Worm (Caenorhabditis elegans) whole organism, L2 larva: Measurements from ENCODE around the gene R07D5.2.

Experiments used
- C34F6.9 ChIP-seq: fragments of 150-350 bp; optimal IDR thresholded peaks from 2 replicates; lab custom pipeline; 2014; ENCODE audit warnings: missing biosample characterization, missing genetic modification characterization
- R02D3.7 ChIP-seq: fragments of 150-350 bp; optimal IDR thresholded peaks from 2 replicates; lab custom pipeline; 2014; ENCODE audit warnings: missing biosample characterization, missing genetic modification characterization
- Y55F3AM.14 ChIP-seq: fragments of 200-800 bp; sonication (Bioruptor generic); optimal IDR thresholded peaks from 2 replicates; lab custom pipeline; 2018; ENCODE audit warnings: mild to moderate bottlenecking, missing genetic modification characterization, missing compliant biosample characterization
- aly-2 ChIP-seq: fragments of 150-350 bp; optimal IDR thresholded peaks from 2 replicates; lab custom pipeline; 2014; ENCODE audit warnings: missing biosample characterization, missing genetic modification characterization
- ama-1 ChIP-seq: fragments of 150-350 bp; optimal IDR thresholded peaks from 2 replicates; lab custom pipeline; 2018; ENCODE audit warnings: inconsistent platforms
- ceh-16 ChIP-seq: fragments of 150-350 bp; optimal IDR thresholded peaks from 2 replicates; lab custom pipeline; 2014; ENCODE audit warnings: missing biosample characterization, missing genetic modification characterization
- ceh-82 ChIP-seq: fragments of 150-350 bp; optimal IDR thresholded peaks from 2 replicates; lab custom pipeline; 2014; ENCODE audit warnings: missing biosample characterization, missing genetic modification characterization
- crh-2 ChIP-seq: sonication (generic microtip); optimal IDR thresholded peaks from 2 replicates; lab custom pipeline; 2017; ENCODE audit warnings: missing biosample characterization, missing genetic modification characterization
- dmd-4 ChIP-seq: sonication (generic microtip); optimal IDR thresholded peaks from 2 replicates; lab custom pipeline; 2017; ENCODE audit warnings: missing biosample characterization, missing genetic modification characterization
- egl-27 ChIP-seq: sonication (generic microtip); optimal IDR thresholded peaks from 3 replicates; lab custom pipeline; 2017; ENCODE audit warnings: missing biosample characterization, missing genetic modification reagents, missing genetic modification characterization
- elt-3 ChIP-seq: sonication (generic microtip); optimal IDR thresholded peaks from 2 replicates; lab custom pipeline; 2017; ENCODE audit warnings: missing biosample characterization, missing genetic modification characterization
- fos-1 ChIP-seq: fragments of 150-350 bp; optimal IDR thresholded peaks from 2 replicates; lab custom pipeline; 2014; ENCODE audit warnings: missing biosample characterization, missing genetic modification characterization
- lin-11 ChIP-seq: fragments of 150-350 bp; sonication (generic microtip); optimal IDR thresholded peaks from 2 replicates; lab custom pipeline; 2014; ENCODE audit warnings: missing biosample characterization, missing genetic modification characterization, inconsistent platforms, mixed read lengths
- lin-13 ChIP-seq: fragments of 150-350 bp; optimal IDR thresholded peaks from 2 replicates; lab custom pipeline; 2014; ENCODE audit warnings: missing biosample characterization, missing genetic modification reagents, missing genetic modification characterization
- lsy-2 ChIP-seq, 2 experiments: fragments of 150-350 bp in 1 of 2; sonication (generic microtip) in 1 of 2; optimal IDR thresholded peaks; 2 replicates each; lab custom pipeline; 2014 to 2017; ENCODE audit warnings: missing biosample characterization in 2 of 2, missing genetic modification characterization in 2 of 2
- mab-5 ChIP-seq: fragments of 150-350 bp; optimal IDR thresholded peaks from 2 replicates; lab custom pipeline; 2014; ENCODE audit warnings: missing biosample characterization, missing genetic modification characterization
- mdl-1 ChIP-seq, 2 experiments: fragments of 150-350 bp in 1 of 2; sonication (generic microtip) in 1 of 2; optimal IDR thresholded peaks; 2 replicates each; lab custom pipeline; 2017; ENCODE audit warnings: missing biosample characterization in 2 of 2, missing genetic modification characterization in 2 of 2
- nhr-10 ChIP-seq: sonication (generic microtip); optimal IDR thresholded peaks from 2 replicates; lab custom pipeline; 2017; ENCODE audit warnings: missing biosample characterization, missing genetic modification characterization
- nhr-11 ChIP-seq: fragments of 150-350 bp; optimal IDR thresholded peaks from 2 replicates; lab custom pipeline; 2014; ENCODE audit warnings: missing biosample characterization, missing genetic modification characterization
- nhr-12 ChIP-seq: fragments of 150-350 bp; optimal IDR thresholded peaks from 2 replicates; lab custom pipeline; 2014; ENCODE audit warnings: missing biosample characterization, missing genetic modification characterization
- nhr-129 ChIP-seq: fragments of 150-350 bp; optimal IDR thresholded peaks from 2 replicates; lab custom pipeline; 2014; ENCODE audit warnings: missing biosample characterization, missing genetic modification characterization
- nhr-21 ChIP-seq: fragments of 150-350 bp; optimal IDR thresholded peaks from 2 replicates; lab custom pipeline; 2014; ENCODE audit warnings: missing biosample characterization, missing genetic modification characterization
- nhr-23 ChIP-seq: fragments of 150-350 bp; optimal IDR thresholded peaks from 2 replicates; lab custom pipeline; 2014; ENCODE audit warnings: missing biosample characterization, missing genetic modification reagents, missing genetic modification characterization
- nhr-237 ChIP-seq: fragments of 150-350 bp; optimal IDR thresholded peaks from 2 replicates; lab custom pipeline; 2014; ENCODE audit warnings: missing biosample characterization, missing genetic modification characterization
- nhr-25 ChIP-seq: fragments of 150-350 bp; sonication (generic microtip); optimal IDR thresholded peaks from 3 replicates; lab custom pipeline; 2014; ENCODE audit warnings: missing biosample characterization, missing genetic modification characterization
- nhr-6 ChIP-seq: fragments of 150-350 bp; optimal IDR thresholded peaks from 2 replicates; lab custom pipeline; 2014; ENCODE audit warnings: missing biosample characterization, missing genetic modification characterization
- peb-1 ChIP-seq: fragments of 150-350 bp; optimal IDR thresholded peaks from 2 replicates; lab custom pipeline; 2014; ENCODE audit warnings: missing biosample characterization, missing genetic modification characterization
- sem-4 ChIP-seq: fragments of 150-350 bp; optimal IDR thresholded peaks from 2 replicates; lab custom pipeline; 2014; ENCODE audit warnings: missing biosample characterization, missing genetic modification reagents, missing genetic modification characterization
- sma-3 ChIP-seq: sonication (generic microtip); optimal IDR thresholded peaks from 2 replicates; lab custom pipeline; 2016; ENCODE audit warnings: missing genetic modification reagents, missing genetic modification characterization, missing compliant biosample characterization
- sma-9 ChIP-seq, 2 experiments: fragments of 150-350 bp in 1 of 2; sonication (generic microtip) in 1 of 2; optimal IDR thresholded peaks; 2 replicates each; lab custom pipeline; 2014 to 2016; ENCODE audit warnings: missing genetic modification characterization in 2 of 2, mild to moderate bottlenecking in 1 of 2, missing biosample characterization in 1 of 2, missing compliant biosample characterization in 1 of 2, missing genetic modification reagents in 1 of 2, moderate library complexity in 1 of 2
- snpc-4 ChIP-seq: fragments of 150-350 bp; optimal IDR thresholded peaks from 2 replicates; lab custom pipeline; 2014; ENCODE audit warnings: missing biosample characterization, missing genetic modification characterization
- unc-55 ChIP-seq: fragments of 150-350 bp; sonication (generic microtip); optimal IDR thresholded peaks from 3 replicates; lab custom pipeline; 2014; ENCODE audit warnings: missing biosample characterization, missing genetic modification reagents, missing genetic modification characterization
- unc-62 ChIP-seq: fragments of 150-350 bp; optimal IDR thresholded peaks from 2 replicates; lab custom pipeline; 2014; ENCODE audit warnings: missing biosample characterization, missing genetic modification reagents, missing genetic modification characterization
- zag-1 ChIP-seq: fragments of 150-350 bp; optimal IDR thresholded peaks from 2 replicates; lab custom pipeline; 2014; ENCODE audit warnings: missing biosample characterization, missing genetic modification characterization
- ztf-1 ChIP-seq: fragments of 200-800 bp; sonication (Bioruptor generic); conservative IDR thresholded peaks from 2 replicates; pipeline ENCODE4 v1.3.6; 2022; ENCODE audit warnings: missing genetic modification characterization, missing compliant biosample characterization
- ztf-11 ChIP-seq: sonication (generic microtip); optimal IDR thresholded peaks from 2 replicates; lab custom pipeline; 2017; ENCODE audit warnings: missing biosample characterization, missing genetic modification characterization
- ztf-4 ChIP-seq: fragments of 150-350 bp; optimal IDR thresholded peaks from 2 replicates; lab custom pipeline; 2014; ENCODE audit warnings: missing biosample characterization, missing genetic modification characterization

R07D5.2 gene

ce11 chrX:15127338-15127737 is 10.9 kb upstream of the R07D5.2 start:
- TF ChIP-seq sem-4 (tag; lab: Kevin White, UChicago) (no peak), lsy-2 (tag; optimal IDR thresholded peaks at IDR 0.05; lab: Kevin White, UChicago) (no peak), ama-1 (lab: Kevin White, UChicago) (no peak), sma-3 (GFP tag; lab: Kevin White, UChicago) (no peak), crh-2 (tag; lab: Kevin White, UChicago) (no peak), nhr-6 (tag; lab: Kevin White, UChicago) (no peak), lin-13 (no peak), nhr-129 (tag; lab: Kevin White, UChicago) (no peak), R02D3.7 (tag; lab: Kevin White, UChicago) (no peak)

- TF ChIP-seq unc-55 (GFP tag; lab: Kevin White, UChicago) (no peak), egl-27 (tag; lab: Kevin White, UChicago) (no peak)
- TF ChIP-seq, all 48 proteins: peak for 0
These were observed 10.3 kb upstream of the R07D5.2 start for ce11 chrX:15126736-15127135.

ce11 chrX:15125138-15125537 is 8.7 kb upstream of the R07D5.2 start:
- no peak for TF ChIP-seq ztf-1 (GFP tag; lab: Robert Waterston, UW)
- TF ChIP-seq dmd-4 (tag; lab: Kevin White, UChicago) = no peak
- TF ChIP-seq crh-2 (tag; lab: Kevin White, UChicago) = no peak
- no peak for TF ChIP-seq mab-5
- no peak for TF ChIP-seq C34F6.9 (tag; lab: Kevin White, UChicago)
- no peak for TF ChIP-seq nhr-23 (tag; lab: Kevin White, UChicago)
- no peak for TF ChIP-seq egl-27 (tag; lab: Kevin White, UChicago)
- no peak for TF ChIP-seq ama-1 (lab: Kevin White, UChicago)
- no peak for TF ChIP-seq unc-62 (GFP tag; lab: Kevin White, UChicago)
- no peak for TF ChIP-seq ztf-11 (tag; lab: Kevin White, UChicago)
- TF ChIP-seq lin-13 = no peak
- no peak for TF ChIP-seq zag-1 (tag; lab: Kevin White, UChicago)
- TF ChIP-seq aly-2 (tag; lab: Kevin White, UChicago) = no peak
- no peak for TF ChIP-seq sma-3 (GFP tag; lab: Kevin White, UChicago)
- no peak for TF ChIP-seq elt-3 (tag; lab: Kevin White, UChicago)
- TF ChIP-seq Y55F3AM.14 = no peak
- no peak for TF ChIP-seq mdl-1 (tag; optimal IDR thresholded peaks at IDR 0.05; lab: Kevin White, UChicago)
- TF ChIP-seq ztf-4 (tag; lab: Kevin White, UChicago) = no peak
- no peak for TF ChIP-seq unc-55 (GFP tag; lab: Kevin White, UChicago)
- no peak for TF ChIP-seq nhr-12

ce11 chrX:15120545-15120944 is 4.1 kb upstream of the R07D5.2 start:
- TF ChIP-seq sma-9 (GFP tag; optimal IDR thresholded peaks at IDR 0.05; lab: Kevin White, UChicago) = no peak
- no peak for TF ChIP-seq sma-9 (tag; optimal IDR thresholded peaks at IDR 0.05; lab: Kevin White, UChicago)
- no peak for TF ChIP-seq lin-11 (tag; lab: Kevin White, UChicago)
- no peak for TF ChIP-seq C34F6.9 (tag; lab: Kevin White, UChicago)
- no peak for TF ChIP-seq dmd-4 (tag; lab: Kevin White, UChicago)
- TF ChIP-seq peb-1 (tag; lab: Kevin White, UChicago) = no peak
- TF ChIP-seq ceh-82 = no peak
- no peak for TF ChIP-seq nhr-25 (tag; lab: Kevin White, UChicago)
- no peak for TF ChIP-seq fos-1 (tag; lab: Kevin White, UChicago)
- no peak for TF ChIP-seq elt-3 (tag; lab: Kevin White, UChicago)
- no peak for TF ChIP-seq ceh-16 (tag; lab: Kevin White, UChicago)
- TF ChIP-seq nhr-129 (tag; lab: Kevin White, UChicago) = no peak
- TF ChIP-seq R02D3.7 (tag; lab: Kevin White, UChicago) = no peak
- no peak for TF ChIP-seq nhr-23 (tag; lab: Kevin White, UChicago)
- TF ChIP-seq mdl-1 (tag; optimal IDR thresholded peaks at IDR 0.05; lab: Kevin White, UChicago) = no peak
- TF ChIP-seq unc-62 (GFP tag; lab: Kevin White, UChicago) = no peak
- TF ChIP-seq snpc-4 = no peak
- no peak for TF ChIP-seq nhr-237 (tag; lab: Kevin White, UChicago)
- no peak for TF ChIP-seq egl-27 (tag; lab: Kevin White, UChicago)

- TF ChIP-seq lin-11 (tag; lab: Kevin White, UChicago) (no peak), lsy-2 (tag; optimal IDR thresholded peaks at IDR 0.05; lab: Kevin White, UChicago) (no peak), peb-1 (tag; lab: Kevin White, UChicago) (no peak), sma-9 (GFP tag; optimal IDR thresholded peaks at IDR 0.05; lab: Kevin White, UChicago) (no peak), sma-9 (tag; optimal IDR thresholded peaks at IDR 0.05; lab: Kevin White, UChicago) (no peak), nhr-10 (no peak), ceh-82 (no peak), nhr-25 (tag; lab: Kevin White, UChicago) (no peak), elt-3 (tag; lab: Kevin White, UChicago) (no peak), nhr-21 (tag; lab: Kevin White, UChicago) (no peak), dmd-4 (tag; lab: Kevin White, UChicago) (no peak), nhr-11 (tag; lab: Kevin White, UChicago) (no peak)
These were observed 666 bp downstream of the R07D5.2 start for ce11 chrX:15115748-15116147.
